Worm (Caenorhabditis elegans): Measurements from ENCODE around the gene F28A12.3.

Gene F28A12.3

DNA sequence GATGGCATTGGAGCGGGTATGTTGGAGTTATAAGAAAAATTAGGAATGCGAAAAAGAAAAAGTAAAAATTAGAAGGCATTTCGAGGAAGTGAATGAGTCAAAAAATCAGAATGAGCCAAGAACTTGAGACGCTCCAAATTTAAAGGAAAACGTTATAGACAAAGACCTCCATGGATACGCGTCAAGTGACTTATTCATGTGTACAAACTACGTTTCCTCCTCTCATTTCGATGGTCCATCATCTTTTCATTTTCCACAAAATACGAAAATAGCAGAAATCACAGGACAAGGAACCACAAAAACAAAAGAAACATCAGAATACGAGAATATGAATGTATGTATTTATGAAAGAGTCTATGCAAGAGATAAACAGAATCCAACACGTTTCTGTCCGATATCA lies at the start of gene F28A12.3:
Gene F28A12.3 (minus strand): TSS at position 101 of the 400 bp plus-strand sequence.
- TF ChIP-seq sem-4 (tag; optimal IDR thresholded peaks at IDR 0.05): no peak
- TF ChIP-seq ama-1 (optimal IDR thresholded peaks at IDR 0.05): no peak
- no peak for TF ChIP-seq ceh-16 (tag; optimal IDR thresholded peaks at IDR 0.05)
- no peak for TF ChIP-seq mdl-1 (tag; optimal IDR thresholded peaks at IDR 0.05)
- no peak for TF ChIP-seq skn-1 (tag; optimal IDR thresholded peaks at IDR 0.05)
- TF ChIP-seq crh-2 (tag; optimal IDR thresholded peaks at IDR 0.05): no peak
- TF ChIP-seq nhr-11 (tag; optimal IDR thresholded peaks at IDR 0.05): no peak
- no peak for TF ChIP-seq elt-3 (tag; optimal IDR thresholded peaks at IDR 0.05)
- no peak for TF ChIP-seq ZK546.5 (tag; optimal IDR thresholded peaks at IDR 0.05)
- no peak for TF ChIP-seq mab-5 (tag; optimal IDR thresholded peaks at IDR 0.05)
- no peak for TF ChIP-seq ztf-4 (tag; optimal IDR thresholded peaks at IDR 0.05)
- no peak for TF ChIP-seq gmeb-1 (tag; optimal IDR thresholded peaks at IDR 0.05)

DNA sequence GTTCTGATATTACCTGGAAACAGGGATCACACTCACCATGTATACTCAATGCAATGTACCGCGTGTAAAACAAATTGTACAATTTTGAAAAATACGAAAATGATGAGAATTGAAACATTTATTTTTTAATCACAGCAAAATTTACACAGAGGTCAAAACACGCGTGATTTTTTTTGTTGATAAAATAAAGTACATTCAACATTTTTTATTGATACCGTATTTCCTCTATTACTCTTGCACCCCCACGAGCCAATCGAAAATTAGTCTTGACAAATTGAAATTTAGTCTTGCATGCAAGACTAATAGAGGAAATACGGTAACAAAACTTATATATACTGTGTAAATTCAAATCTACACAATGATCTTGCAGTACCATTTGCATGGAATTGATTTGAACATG lies 46.5 kb upstream of the F28A12.3 start, which contains the start of gene ZC190.8:
Gene ZC190.8 (minus strand): TSS at position 101 of the 400 bp plus-strand sequence.
- TF ChIP-seq ceh-16 (tag; optimal IDR thresholded peaks at IDR 0.05): no peak
- TF ChIP-seq sma-9 (GFP tag; optimal IDR thresholded peaks at IDR 0.05): no peak
- TF ChIP-seq sma-9 (tag; optimal IDR thresholded peaks at IDR 0.05): no peak
- no peak for TF ChIP-seq alr-1 (tag; optimal IDR thresholded peaks at IDR 0.05)
- no peak for TF ChIP-seq C34F6.9 (tag; optimal IDR thresholded peaks at IDR 0.05)
- no peak for TF ChIP-seq ztf-4 (tag; optimal IDR thresholded peaks at IDR 0.05)
- TF ChIP-seq fos-1 (tag; optimal IDR thresholded peaks at IDR 0.05): no peak
- no peak for TF ChIP-seq lin-11 (tag; optimal IDR thresholded peaks at IDR 0.05)
- no peak for TF ChIP-seq nhr-25 (tag; optimal IDR thresholded peaks at IDR 0.05)
- TF ChIP-seq Y55F3AM.14 (GFP tag; optimal IDR thresholded peaks at IDR 0.05): no peak
- no peak for TF ChIP-seq mab-5 (tag; optimal IDR thresholded peaks at IDR 0.05)
- no peak for TF ChIP-seq lsy-2 (tag; optimal IDR thresholded peaks at IDR 0.05)
- TF ChIP-seq dmd-4 (tag; optimal IDR thresholded peaks at IDR 0.05): no peak

DNA sequence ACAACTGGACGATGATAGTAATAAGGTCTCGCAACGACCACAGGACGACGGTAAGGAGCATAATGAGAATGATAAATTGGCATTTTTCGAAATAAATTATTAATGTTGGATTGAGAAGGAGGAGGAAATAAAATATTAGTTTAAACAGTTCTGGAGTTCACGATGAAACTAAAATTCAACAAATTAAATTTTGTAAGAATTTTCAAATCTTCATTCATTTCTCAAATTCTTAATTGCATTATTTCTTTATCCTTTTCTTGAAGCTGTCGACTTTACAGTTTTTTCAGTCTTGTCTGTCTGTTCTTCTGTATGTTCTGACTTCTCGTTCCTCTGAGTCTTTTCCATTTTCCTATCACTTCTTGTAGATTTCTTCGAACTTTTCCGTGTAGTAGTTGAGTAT lies 45.6 kb upstream of the F28A12.3 start, which contains the start of gene ZC190.7:
Gene ZC190.7 (minus strand): TSS at position 101 of the 400 bp plus-strand sequence.
- TF ChIP-seq lin-39 (tag; optimal IDR thresholded peaks at IDR 0.05) (no peak), alr-1 (tag; optimal IDR thresholded peaks at IDR 0.05) (no peak), sma-3 (GFP tag; optimal IDR thresholded peaks at IDR 0.05) (no peak), ceh-82 (tag; optimal IDR thresholded peaks at IDR 0.05) (no peak), mab-5 (tag; optimal IDR thresholded peaks at IDR 0.05) (no peak), F13H6.1 (tag; optimal IDR thresholded peaks at IDR 0.05) (no peak), lin-11 (tag; optimal IDR thresholded peaks at IDR 0.05) (no peak), nhr-6 (tag; optimal IDR thresholded peaks at IDR 0.05) (no peak), ztf-1 (GFP tag; conservative IDR thresholded peaks at IDR 0.05) (no peak), unc-62 (GFP tag; optimal IDR thresholded peaks at IDR 0.05) (no peak), gmeb-1 (tag; optimal IDR thresholded peaks at IDR 0.05) (no peak), nhr-12 (tag; optimal IDR thresholded peaks at IDR 0.05) (no peak), fos-1 (tag; optimal IDR thresholded peaks at IDR 0.05) (no peak), R02D3.7 (tag; optimal IDR thresholded peaks at IDR 0.05) (no peak), zag-1 (tag; optimal IDR thresholded peaks at IDR 0.05) (no peak), elt-3 (tag; optimal IDR thresholded peaks at IDR 0.05) (no peak)

DNA sequence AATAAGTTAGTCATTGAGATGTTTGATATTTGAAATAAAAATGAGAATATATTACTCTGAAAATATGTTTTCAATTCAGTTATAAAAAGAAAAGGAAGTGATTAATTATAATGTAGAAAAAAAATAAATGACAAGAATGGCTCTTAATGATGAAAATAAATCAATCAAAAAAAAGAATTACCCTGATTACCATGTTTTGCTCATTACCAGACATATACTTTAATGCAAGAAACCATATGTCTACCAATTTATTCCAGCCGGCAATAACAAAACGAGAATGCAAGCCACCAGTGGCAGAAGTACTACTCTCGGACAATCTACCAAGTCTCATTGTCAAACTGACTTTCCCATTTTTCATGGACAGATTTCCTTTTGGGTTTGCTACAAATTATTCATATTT lies 42.6 kb upstream of the F28A12.3 start:
- TF ChIP-seq elt-1 (tag; optimal IDR thresholded peaks at IDR 0.05) (no peak), nhr-129 (tag; optimal IDR thresholded peaks at IDR 0.05) (no peak), nhr-237 (tag; optimal IDR thresholded peaks at IDR 0.05) (no peak), peb-1 (tag; optimal IDR thresholded peaks at IDR 0.05) (no peak), sem-4 (tag; optimal IDR thresholded peaks at IDR 0.05) (no peak), mab-5 (tag; optimal IDR thresholded peaks at IDR 0.05) (no peak), sma-3 (GFP tag; optimal IDR thresholded peaks at IDR 0.05) (no peak), fos-1 (tag; optimal IDR thresholded peaks at IDR 0.05) (no peak), lsy-2 (tag; optimal IDR thresholded peaks at IDR 0.05) (no peak), ztf-1 (GFP tag; conservative IDR thresholded peaks at IDR 0.05) (no peak), C34F6.9 (tag; optimal IDR thresholded peaks at IDR 0.05) (no peak), nhr-25 (tag; optimal IDR thresholded peaks at IDR 0.05) (no peak), nhr-12 (tag; optimal IDR thresholded peaks at IDR 0.05) (no peak), egl-27 (tag; optimal IDR thresholded peaks at IDR 0.05) (no peak), unc-55 (GFP tag; optimal IDR thresholded peaks at IDR 0.05) (no peak), lin-39 (tag; optimal IDR thresholded peaks at IDR 0.05) (no peak), zag-1 (tag; optimal IDR thresholded peaks at IDR 0.05) (no peak)
